Worm (Caenorhabditis elegans) whole organism, L3 larva: ENCODE results near the gene F37B4.10.

ENCODE experiments used
- R02D3.7 ChIP-seq: fragments of 150-350 bp; optimal IDR thresholded peaks from 2 replicates; lab custom pipeline; 2014; ENCODE audit warnings: missing biosample characterization, missing genetic modification characterization
- ZK546.5 ChIP-seq: sonication (generic microtip); optimal IDR thresholded peaks from 2 replicates; lab custom pipeline; 2017; ENCODE audit warnings: missing biosample characterization, missing genetic modification characterization
- aly-2 ChIP-seq: fragments of 150-350 bp; optimal IDR thresholded peaks from 2 replicates; lab custom pipeline; 2014; ENCODE audit warnings: missing biosample characterization, missing genetic modification characterization
- ceh-16 ChIP-seq: sonication (generic microtip); optimal IDR thresholded peaks from 2 replicates; lab custom pipeline; 2017; ENCODE audit warnings: missing biosample characterization, missing genetic modification characterization
- ceh-28 ChIP-seq: fragments of 150-350 bp; optimal IDR thresholded peaks from 2 replicates; lab custom pipeline; 2014; ENCODE audit warnings: missing biosample characterization, missing genetic modification reagents, missing genetic modification characterization
- ceh-82 ChIP-seq: fragments of 150-350 bp; optimal IDR thresholded peaks from 2 replicates; lab custom pipeline; 2014; ENCODE audit warnings: missing biosample characterization, missing genetic modification characterization
- ceh-9 ChIP-seq: sonication (generic microtip); optimal IDR thresholded peaks from 2 replicates; lab custom pipeline; 2018; ENCODE audit warnings: missing biosample characterization, missing genetic modification characterization
- daf-12 ChIP-seq: fragments of 150-350 bp; optimal IDR thresholded peaks from 2 replicates; lab custom pipeline; 2014; ENCODE audit warnings: missing biosample characterization, missing genetic modification reagents, missing genetic modification characterization
- egl-27 ChIP-seq: sonication (generic microtip); optimal IDR thresholded peaks from 4 replicates; lab custom pipeline; 2017; ENCODE audit warnings: missing biosample characterization, missing genetic modification reagents, missing genetic modification characterization
- egl-5 ChIP-seq: fragments of 150-350 bp; optimal IDR thresholded peaks from 2 replicates; lab custom pipeline; 2017; ENCODE audit warnings: missing biosample characterization, missing genetic modification reagents, missing genetic modification characterization, inconsistent platforms
- elt-1 ChIP-seq: fragments of 150-350 bp; optimal IDR thresholded peaks from 2 replicates; lab custom pipeline; 2014; ENCODE audit warnings: missing biosample characterization, missing genetic modification characterization
- elt-2 ChIP-seq: sonication (generic microtip); optimal IDR thresholded peaks from 2 replicates; lab custom pipeline; 2016; ENCODE audit warnings: missing genetic modification reagents, mild to moderate bottlenecking, missing genetic modification characterization, missing compliant biosample characterization
- elt-3 ChIP-seq, 3 experiments: fragments of 150-350 bp in 1 of 3; sonication (generic microtip) in 2 of 3; optimal IDR thresholded peaks; 2 replicates in 2 of 3; 4 replicates in 1 of 3; lab custom pipeline; 2014 to 2017; ENCODE audit warnings: missing biosample characterization in 3 of 3, missing genetic modification characterization in 3 of 3
- fkh-10 ChIP-seq: sonication (generic microtip); optimal IDR thresholded peaks from 2 replicates; lab custom pipeline; 2017; ENCODE audit warnings: missing biosample characterization, missing genetic modification reagents, missing genetic modification characterization
- fkh-2 ChIP-seq: fragments of 150-350 bp; optimal IDR thresholded peaks from 2 replicates; lab custom pipeline; 2014; ENCODE audit warnings: missing biosample characterization, missing genetic modification reagents, missing genetic modification characterization
- fos-1 ChIP-seq: fragments of 150-350 bp; optimal IDR thresholded peaks from 2 replicates; lab custom pipeline; 2014; ENCODE audit warnings: missing biosample characterization, missing genetic modification characterization
- hmg-11 ChIP-seq: sonication (generic microtip); optimal IDR thresholded peaks from 2 replicates; lab custom pipeline; 2016; ENCODE audit warnings: missing genetic modification characterization, missing compliant biosample characterization
- lin-15B ChIP-seq: fragments of 150-350 bp; optimal IDR thresholded peaks from 2 replicates; lab custom pipeline; 2014; ENCODE audit warnings: missing biosample characterization, missing genetic modification characterization
- lin-39 ChIP-seq: fragments of 150-350 bp; optimal IDR thresholded peaks from 2 replicates; lab custom pipeline; 2018; ENCODE audit warnings: missing biosample characterization, missing genetic modification reagents, missing genetic modification characterization
- lsy-12 ChIP-seq: sonication (generic microtip); optimal IDR thresholded peaks from 2 replicates; lab custom pipeline; 2016; ENCODE audit warnings: mild to moderate bottlenecking, missing genetic modification characterization, missing compliant biosample characterization
- mml-1 ChIP-seq: fragments of 150-350 bp; sonication (generic microtip); optimal IDR thresholded peaks from 3 replicates; lab custom pipeline; 2014; ENCODE audit warnings: missing biosample characterization, missing genetic modification characterization
- nhr-11 ChIP-seq: fragments of 150-350 bp; optimal IDR thresholded peaks from 2 replicates; lab custom pipeline; 2014; ENCODE audit warnings: missing biosample characterization, missing genetic modification characterization
- nhr-12 ChIP-seq: fragments of 150-350 bp; optimal IDR thresholded peaks from 2 replicates; lab custom pipeline; 2014; ENCODE audit warnings: missing biosample characterization, missing genetic modification characterization
- nhr-23 ChIP-seq: fragments of 150-350 bp; optimal IDR thresholded peaks from 2 replicates; lab custom pipeline; 2014; ENCODE audit warnings: missing biosample characterization, missing genetic modification reagents, missing genetic modification characterization
- nhr-237 ChIP-seq: fragments of 150-350 bp; optimal IDR thresholded peaks from 2 replicates; lab custom pipeline; 2014; ENCODE audit warnings: missing biosample characterization, missing genetic modification characterization
- nhr-25 ChIP-seq: sonication (generic microtip); optimal IDR thresholded peaks from 2 replicates; lab custom pipeline; 2017; ENCODE audit warnings: missing biosample characterization, missing genetic modification characterization
- nhr-28 ChIP-seq: fragments of 150-350 bp; optimal IDR thresholded peaks from 2 replicates; lab custom pipeline; 2014; ENCODE audit warnings: missing biosample characterization, missing genetic modification characterization
- nhr-43 ChIP-seq: sonication (generic microtip); optimal IDR thresholded peaks from 2 replicates; lab custom pipeline; 2016; ENCODE audit warnings: mild to moderate bottlenecking, missing genetic modification characterization, missing compliant biosample characterization; ENCODE audit not compliant: poor library complexity, severe bottlenecking
- nhr-67 ChIP-seq: fragments of 150-350 bp; optimal IDR thresholded peaks from 2 replicates; lab custom pipeline; 2014; ENCODE audit warnings: missing biosample characterization, missing genetic modification characterization
- nhr-76 ChIP-seq: fragments of 150-350 bp; sonication (generic microtip); optimal IDR thresholded peaks from 5 replicates; lab custom pipeline; 2014; ENCODE audit warnings: missing biosample characterization, missing genetic modification characterization
- pha-4 ChIP-seq: fragments of 150-350 bp; optimal IDR thresholded peaks from 2 replicates; lab custom pipeline; 2014; ENCODE audit warnings: missing biosample characterization, missing genetic modification reagents, missing genetic modification characterization
- pqm-1 ChIP-seq: fragments of 150-350 bp; optimal IDR thresholded peaks from 2 replicates; lab custom pipeline; 2017; ENCODE audit warnings: missing biosample characterization, missing genetic modification characterization, inconsistent platforms
- sea-2 ChIP-seq: fragments of 150-350 bp; sonication (generic microtip); optimal IDR thresholded peaks from 4 replicates; lab custom pipeline; 2014; ENCODE audit warnings: missing biosample characterization, missing genetic modification reagents, missing genetic modification characterization
- snpc-4 ChIP-seq: fragments of 150-350 bp; optimal IDR thresholded peaks from 2 replicates; lab custom pipeline; 2014; ENCODE audit warnings: missing biosample characterization, missing genetic modification characterization
- unc-39 ChIP-seq: sonication (generic microtip); optimal IDR thresholded peaks from 4 replicates; lab custom pipeline; 2017; ENCODE audit warnings: missing biosample characterization, missing genetic modification characterization
- unc-62 ChIP-seq: fragments of 150-350 bp; sonication (generic microtip); optimal IDR thresholded peaks from 4 replicates; lab custom pipeline; 2014; ENCODE audit warnings: missing biosample characterization, missing genetic modification reagents, missing genetic modification characterization
- zag-1 ChIP-seq: fragments of 150-350 bp; optimal IDR thresholded peaks from 2 replicates; lab custom pipeline; 2014; ENCODE audit warnings: missing biosample characterization, missing genetic modification characterization
- ztf-11 ChIP-seq: fragments of 150-350 bp; optimal IDR thresholded peaks from 2 replicates; lab custom pipeline; 2014; ENCODE audit warnings: missing biosample characterization, missing genetic modification characterization
- ztf-4 ChIP-seq: fragments of 150-350 bp; optimal IDR thresholded peaks from 2 replicates; lab custom pipeline; 2014; ENCODE audit warnings: missing biosample characterization, missing genetic modification characterization

F37B4.10 gene

ce11 chrV:2896198-2896660 lies 18.8 kb upstream of the F37B4.10 start, which contains the start of gene pals-32:
pals-32 (plus strand) TSS chrV:2896610.
- TF ChIP-seq nhr-12 (tag; lab: Kevin White, UChicago), result no peak
- no peak for TF ChIP-seq fkh-10 (GFP tag; lab: Kevin White, UChicago)
- no peak for TF ChIP-seq fkh-2
- TF ChIP-seq elt-3 (tag; optimal IDR thresholded peaks at IDR 0.05; lab: Kevin White, UChicago), result no peak
- TF ChIP-seq elt-2, result peak; percentile 51
- TF ChIP-seq pha-4 (tag; lab: Kevin White, UChicago), result no peak
- TF ChIP-seq lin-39 (tag; lab: Kevin White, UChicago), result no peak

ce11 chrV:2892976-2893375 lies 15.6 kb upstream of the F37B4.10 start, which contains the start of gene srh-127:
srh-127 (plus strand) TSS chrV:2893276.
- no peak for TF ChIP-seq ceh-28 (tag; lab: Kevin White, UChicago)
- TF ChIP-seq nhr-23, result no peak
- no peak for TF ChIP-seq fkh-2
- TF ChIP-seq nhr-76 (tag; lab: Kevin White, UChicago), result no peak
- no peak for TF ChIP-seq lin-39 (tag; lab: Kevin White, UChicago)
- TF ChIP-seq daf-12 (tag; lab: Kevin White, UChicago), result no peak
- no peak for TF ChIP-seq hmg-11
- TF ChIP-seq nhr-28 (tag; lab: Kevin White, UChicago), result no peak
- no peak for TF ChIP-seq egl-27 (tag; lab: Kevin White, UChicago)
- TF ChIP-seq unc-62 (GFP tag; lab: Kevin White, UChicago), result no peak
- TF ChIP-seq nhr-25 (tag; lab: Kevin White, UChicago), result no peak
- TF ChIP-seq elt-1, result no peak
- no peak for TF ChIP-seq nhr-67
- TF ChIP-seq nhr-11, result no peak
- TF ChIP-seq zag-1 (tag; lab: Kevin White, UChicago), result no peak
- no peak for TF ChIP-seq lin-15B

- TF ChIP-seq lin-39 (tag; lab: Kevin White, UChicago), result no peak
- no peak for TF ChIP-seq unc-39 (tag; lab: Kevin White, UChicago)
- TF ChIP-seq mml-1 (tag; lab: Kevin White, UChicago), result no peak
- TF ChIP-seq nhr-43 (tag; lab: Kevin White, UChicago), result no peak
These were observed 14.5 kb upstream of the F37B4.10 start, which contains the start of gene F37B4.15 for ce11 chrV:2891927-2892326. F37B4.15 (plus strand) TSS chrV:2892227.

ce11 chrV:2888681-2889080 lies 11.3 kb upstream of the F37B4.10 start, which contains the start of gene srw-4:
srw-4 (minus strand) TSS chrV:2888781.
- no peak for TF ChIP-seq unc-62 (GFP tag; lab: Kevin White, UChicago)
- no peak for TF ChIP-seq nhr-237 (tag; lab: Kevin White, UChicago)
- TF ChIP-seq pqm-1, result no peak
- no peak for TF ChIP-seq mml-1 (tag; lab: Kevin White, UChicago)
- no peak for TF ChIP-seq nhr-25 (tag; lab: Kevin White, UChicago)
- no peak for TF ChIP-seq ceh-16 (tag; lab: Kevin White, UChicago)
- TF ChIP-seq hmg-11, result no peak
- TF ChIP-seq aly-2 (tag; lab: Kevin White, UChicago), result no peak
- TF ChIP-seq ceh-28 (tag; lab: Kevin White, UChicago), result no peak
- TF ChIP-seq sea-2, result no peak
- TF ChIP-seq snpc-4 (tag; lab: Kevin White, UChicago), result no peak
- TF ChIP-seq ZK546.5 (tag; lab: Kevin White, UChicago), result no peak

DNA sequence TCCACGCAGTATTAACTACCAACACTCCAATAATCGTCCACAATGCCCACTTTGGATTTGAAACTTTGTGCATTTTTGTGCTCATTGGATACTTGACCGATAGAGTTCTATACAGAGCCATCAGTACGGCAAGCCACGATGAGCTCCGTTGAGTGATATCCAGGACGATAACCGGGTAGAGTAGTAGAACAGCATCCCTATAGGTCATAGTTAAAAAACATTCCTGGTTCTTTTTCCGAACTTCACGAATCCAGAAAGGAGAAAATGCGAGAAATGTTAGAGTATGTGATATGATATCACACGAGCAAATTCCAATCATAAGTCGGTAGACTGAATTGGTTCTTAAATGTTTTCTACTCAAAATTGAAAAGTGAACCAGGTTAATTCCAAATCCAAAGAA lies 10.9 kb upstream of the F37B4.10 start:
- TF ChIP-seq fos-1, result no peak
- no peak for TF ChIP-seq lsy-12
- TF ChIP-seq zag-1 (tag; lab: Kevin White, UChicago), result no peak
- TF ChIP-seq egl-5, result no peak
- TF ChIP-seq R02D3.7 (tag; lab: Kevin White, UChicago), result no peak
- TF ChIP-seq fkh-2, result no peak
- no peak for TF ChIP-seq snpc-4 (tag; lab: Kevin White, UChicago)
- TF ChIP-seq ceh-28 (tag; lab: Kevin White, UChicago), result no peak
- TF ChIP-seq elt-1, result no peak
- no peak for TF ChIP-seq nhr-11
- no peak for TF ChIP-seq unc-62 (GFP tag; lab: Kevin White, UChicago)
- TF ChIP-seq unc-39 (tag; lab: Kevin White, UChicago), result no peak
- no peak for TF ChIP-seq aly-2 (tag; lab: Kevin White, UChicago)
- no peak for TF ChIP-seq ztf-4 (tag; lab: Kevin White, UChicago)
- no peak for TF ChIP-seq ztf-11 (tag; lab: Kevin White, UChicago)
- TF ChIP-seq ceh-9 (tag; lab: Kevin White, UChicago), result no peak
- no peak for TF ChIP-seq ceh-82
- no peak for TF ChIP-seq sea-2
